Comparison of ENCODE assay signal across 1 fruit fly cellular context in genomic region chr2L:7851609-7852008, dm6.
TF ChIP-seq lines count a peak whose summit lies in the region.

No protein-coding gene starts in this region.

TF ChIP-seq in whole organism, embryonic, 481 proteins besides CTCF, POLR2A, EP300 and RAD21 (continued from another document and continues in another):
- TF ChIP-seq CG12236 (GFP tag; optimal IDR thresholded peaks at IDR 0.05; lab: Kevin White, UChicago) (no peak), CG32532 (GFP tag; IDR thresholded peaks at IDR 0.05; lab: Robert Waterston, UW) (peak; percentile 35; the same call in 1 of the 2 replicates), peb (GFP tag; IDR thresholded peaks at IDR 0.05; lab: Robert Waterston, UW) (no peak), croc (GFP tag; conservative IDR thresholded peaks at IDR 0.05; lab: Robert Waterston, UW) (no peak), lola (GFP tag; optimal IDR thresholded peaks at IDR 0.05; lab: Kevin White, UChicago) (peak in 1 of 3 experiments; percentile 23), CG3995 (GFP tag; optimal IDR thresholded peaks at IDR 0.05; lab: Kevin White, UChicago) (no peak), CG2889 (GFP tag; IDR thresholded peaks at IDR 0.05; lab: Robert Waterston, UW) (no peak), CG2129 (GFP tag; IDR thresholded peaks at IDR 0.05; lab: Robert Waterston, UW; ENCODE audit: partially characterized antibody) (no peak), CG6813 (GFP tag; optimal IDR thresholded peaks at IDR 0.05; lab: Kevin White, UChicago) (peak; percentile 22), CrebB (tag; optimal IDR thresholded peaks at IDR 0.05; lab: Kevin White, UChicago) (no peak), Deaf1 (tag; optimal IDR thresholded peaks at IDR 0.05; lab: Kevin White, UChicago) (peak; percentile 23), CG1832 (GFP tag; optimal IDR thresholded peaks at IDR 0.05; lab: Kevin White, UChicago) (no peak), ab (GFP tag; optimal IDR thresholded peaks at IDR 0.05; lab: Kevin White, UChicago) (no peak), esg (GFP tag; conservative IDR thresholded peaks at IDR 0.05; lab: Robert Waterston, UW) (0 out of 2 replicates have a peak, but pooled peaks have one; percentile 8), CG2120 (GFP tag; optimal IDR thresholded peaks at IDR 0.05; lab: Kevin White, UChicago) (peak; percentile 33), pnt (GFP tag; optimal IDR thresholded peaks at IDR 0.05; lab: Kevin White, UChicago) (no peak), sr (GFP tag; IDR thresholded peaks at IDR 0.05; lab: Robert Waterston, UW) (no peak), crol (GFP tag; IDR thresholded peaks at IDR 0.05; lab: Robert Waterston, UW) (no peak), ssp (GFP tag; IDR thresholded peaks at IDR 0.05; lab: Robert Waterston, UW) (0 out of 2 replicates have a peak, but pooled peaks have one; percentile 10), lmd (GFP tag; IDR thresholded peaks at IDR 0.05; lab: Robert Waterston, UW) (peak; percentile 40), CG4617 (GFP tag; optimal IDR thresholded peaks at IDR 0.05; lab: Kevin White, UChicago; ENCODE audit: borderline replicate concordance) (no peak), ken (GFP tag; IDR thresholded peaks at IDR 0.05; lab: Robert Waterston, UW) (0 out of 3 replicates have a peak, but pooled peaks have one; percentile 10), Drgx (GFP tag; IDR thresholded peaks at IDR 0.05; lab: Robert Waterston, UW) (no peak), vvl (GFP tag; IDR thresholded peaks at IDR 0.05; lab: Robert Waterston, UW) (peak; percentile 32; the same call in 1 of the 2 replicates), emc (GFP tag; optimal IDR thresholded peaks at IDR 0.05; lab: Kevin White, UChicago) (no peak), CG9817 (tag; optimal IDR thresholded peaks at IDR 0.05; lab: Kevin White, UChicago) (peak; percentile 19), CG31365 (tag; optimal IDR thresholded peaks at IDR 0.05; lab: Kevin White, UChicago) (no peak), E2f2 (GFP tag; IDR thresholded peaks at IDR 0.05; lab: Robert Waterston, UW) (peak; percentile 14; the same call in 1 of the 2 replicates), CG15269 (tag; optimal IDR thresholded peaks at IDR 0.05; lab: Kevin White, UChicago) (peak; percentile 35), Rx (GFP tag; IDR thresholded peaks at IDR 0.05; lab: Robert Waterston, UW) (0 out of 2 replicates have a peak, but pooled peaks have one; percentile 17), CG10267 (tag; optimal IDR thresholded peaks at IDR 0.05; lab: Kevin White, UChicago) (peak; percentile 29), CG43689 (GFP tag; IDR thresholded peaks at IDR 0.05; lab: Robert Waterston, UW) (0 out of 2 replicates have a peak, but pooled peaks have one; percentile 23), sens-2 (GFP tag; IDR thresholded peaks at IDR 0.05; lab: Robert Waterston, UW) (no peak), CG4282 (GFP tag; optimal IDR thresholded peaks at IDR 0.05; lab: Kevin White, UChicago) (no peak), ash1 (GFP tag; optimal IDR thresholded peaks at IDR 0.05; lab: Kevin White, UChicago) (no peak), cwo (GFP tag; optimal IDR thresholded peaks at IDR 0.05; lab: Kevin White, UChicago) (peak; percentile 31), pan (optimal IDR thresholded peaks at IDR 0.05; lab: Kevin White, UChicago) (no peak), pan (GFP tag; optimal IDR thresholded peaks at IDR 0.05 in 1 of 2, IDR thresholded peaks at IDR 0.05 in 1 of 2) (no peak), wek (GFP tag; optimal IDR thresholded peaks at IDR 0.05; lab: Kevin White, UChicago) (no peak), her (GFP tag; optimal IDR thresholded peaks at IDR 0.05; lab: Kevin White, UChicago) (no peak), Jarid2 (GFP tag; optimal IDR thresholded peaks at IDR 0.05; lab: Kevin White, UChicago) (no peak), CG9215 (GFP tag; IDR thresholded peaks at IDR 0.05; lab: Robert Waterston, UW) (peak; percentile 32; the same call in 1 of the 2 replicates), CG7987 (GFP tag; optimal IDR thresholded peaks at IDR 0.05; lab: Kevin White, UChicago) (no peak), Med (GFP tag; lab: Kevin White, UChicago) (peak; percentile 44), CG12155 (GFP tag; optimal IDR thresholded peaks at IDR 0.05; lab: Kevin White, UChicago) (no peak), Dip3 (GFP tag; optimal IDR thresholded peaks at IDR 0.05; lab: Kevin White, UChicago) (no peak), scrt (GFP tag; optimal IDR thresholded peaks at IDR 0.05; lab: Kevin White, UChicago) (peak; percentile 1), ems (GFP tag; optimal IDR thresholded peaks at IDR 0.05; lab: Kevin White, UChicago) (no peak), Hr51 (GFP tag; optimal IDR thresholded peaks at IDR 0.05; lab: Kevin White, UChicago) (peak in 1 of 2 experiments; percentile 56), disco-r (GFP tag; optimal IDR thresholded peaks at IDR 0.05; lab: Kevin White, UChicago) (no peak), CG6272 (GFP tag; IDR thresholded peaks at IDR 0.05; lab: Robert Waterston, UW) (no peak), CG9797 (GFP tag; optimal IDR thresholded peaks at IDR 0.05; lab: Kevin White, UChicago) (no peak), PHDP (tag; optimal IDR thresholded peaks at IDR 0.05; lab: Kevin White, UChicago) (peak; percentile 43), CHES-1-like (GFP tag; optimal IDR thresholded peaks at IDR 0.05; lab: Kevin White, UChicago) (no peak), Six4 (GFP tag; optimal IDR thresholded peaks at IDR 0.05; lab: Kevin White, UChicago) (no peak), Neu2 (GFP tag; optimal IDR thresholded peaks at IDR 0.05; lab: Kevin White, UChicago; ENCODE audit: borderline replicate concordance) (no peak), D (optimal IDR thresholded peaks at IDR 0.05; lab: Kevin White, UChicago) (no peak), D (GFP tag; optimal IDR thresholded peaks at IDR 0.05; lab: Kevin White, UChicago) (no peak), gcm (GFP tag; optimal IDR thresholded peaks at IDR 0.05; lab: Kevin White, UChicago) (no peak), CG6689 (GFP tag; IDR thresholded peaks at IDR 0.05; lab: Robert Waterston, UW) (peak; percentile 30; the same call in 1 of the 2 replicates), CG12219 (GFP tag; optimal IDR thresholded peaks at IDR 0.05; lab: Kevin White, UChicago) (no peak), nau (GFP tag; optimal IDR thresholded peaks at IDR 0.05; lab: Kevin White, UChicago) (no peak), CG1602 (GFP tag; optimal IDR thresholded peaks at IDR 0.05; lab: Kevin White, UChicago) (peak; percentile 1), bowl (GFP tag; IDR thresholded peaks at IDR 0.05; lab: Robert Waterston, UW) (no peak), D19A (tag; optimal IDR thresholded peaks at IDR 0.05; lab: Kevin White, UChicago) (peak; percentile 28), CG7556 (GFP tag; optimal IDR thresholded peaks at IDR 0.05; lab: Kevin White, UChicago) (peak; percentile 53), Hey (tag; optimal IDR thresholded peaks at IDR 0.05; lab: Kevin White, UChicago) (no peak), Fer2 (tag; optimal IDR thresholded peaks at IDR 0.05; lab: Kevin White, UChicago) (no peak), sim (GFP tag; IDR thresholded peaks at IDR 0.05; lab: Robert Waterston, UW) (no peak), Ada2b (GFP tag; IDR thresholded peaks at IDR 0.05; lab: Robert Waterston, UW) (0 out of 2 replicates have a peak, but pooled peaks have one; percentile 16), CG13424 (tag; optimal IDR thresholded peaks at IDR 0.05; lab: Kevin White, UChicago) (peak; percentile 9), CG17359 (tag; optimal IDR thresholded peaks at IDR 0.05; lab: Kevin White, UChicago) (peak; percentile 63), Hmr (GFP tag; optimal IDR thresholded peaks at IDR 0.05; lab: Kevin White, UChicago) (peak; percentile 52), kay (GFP tag; optimal IDR thresholded peaks at IDR 0.05; lab: Kevin White, UChicago) (no peak), ara (GFP tag; IDR thresholded peaks at IDR 0.05; lab: Robert Waterston, UW) (peak; percentile 40; the same call in 1 of the 2 replicates), lilli (GFP tag; optimal IDR thresholded peaks at IDR 0.05; lab: Kevin White, UChicago) (peak; percentile 13), ATbp (GFP tag; optimal IDR thresholded peaks at IDR 0.05; lab: Kevin White, UChicago) (peak; percentile 5), Meics (GFP tag; optimal IDR thresholded peaks at IDR 0.05; lab: Kevin White, UChicago) (peak; percentile 44), CG9932 (GFP tag; IDR thresholded peaks at IDR 0.05; lab: Robert Waterston, UW) (no peak), Atf3 (GFP tag; optimal IDR thresholded peaks at IDR 0.05; lab: Kevin White, UChicago) (no peak), Fer3 (tag; optimal IDR thresholded peaks at IDR 0.05; lab: Kevin White, UChicago) (peak; percentile 19), Bgb (GFP tag; IDR thresholded peaks at IDR 0.05; lab: Robert Waterston, UW; ENCODE audit: partially characterized antibody) (no peak), Blimp-1 (GFP tag; optimal IDR thresholded peaks at IDR 0.05; lab: Kevin White, UChicago) (peak; percentile 63), fd96Cb (tag; optimal IDR thresholded peaks at IDR 0.05; lab: Kevin White, UChicago) (peak; percentile 37), hkb (optimal IDR thresholded peaks at IDR 0.05; lab: Kevin White, UChicago) (no peak), hkb (GFP tag; IDR thresholded peaks at IDR 0.05; lab: Robert Waterston, UW) (peak; percentile 38; the same call in 1 of the 2 replicates), CG11695 (GFP tag; IDR thresholded peaks at IDR 0.05; lab: Robert Waterston, UW) (0 out of 3 replicates have a peak, but pooled peaks have one; percentile 9), schlank (tag; optimal IDR thresholded peaks at IDR 0.05; lab: Kevin White, UChicago) (no peak), CG16815 (GFP tag; optimal IDR thresholded peaks at IDR 0.05; lab: Kevin White, UChicago) (peak; percentile 19), Antp (GFP tag; optimal IDR thresholded peaks at IDR 0.05; lab: Kevin White, UChicago) (no peak), org-1 (GFP tag; optimal IDR thresholded peaks at IDR 0.05; lab: Kevin White, UChicago) (peak; percentile 12), trem (tag; optimal IDR thresholded peaks at IDR 0.05; lab: Kevin White, UChicago) (peak; percentile 10), CG14667 (GFP tag; IDR thresholded peaks at IDR 0.05; lab: Robert Waterston, UW) (no peak), CG10654 (GFP tag; optimal IDR thresholded peaks at IDR 0.05; lab: Kevin White, UChicago) (no peak), CG17186 (GFP tag; optimal IDR thresholded peaks at IDR 0.05; lab: Kevin White, UChicago) (no peak), CG31441 (GFP tag; IDR thresholded peaks at IDR 0.05; lab: Robert Waterston, UW) (peak; percentile 68), trh (GFP tag; optimal IDR thresholded peaks at IDR 0.05; lab: Kevin White, UChicago) (no peak), unc-4 (GFP tag; IDR thresholded peaks at IDR 0.05; lab: Robert Waterston, UW; ENCODE audit: partially characterized antibody) (no peak), CG7357 (GFP tag; IDR thresholded peaks at IDR 0.05; lab: Robert Waterston, UW) (no peak), CG31224 (GFP tag; IDR thresholded peaks at IDR 0.05; lab: Robert Waterston, UW) (no peak), chif (GFP tag; optimal IDR thresholded peaks at IDR 0.05; lab: Kevin White, UChicago) (peak in 1 of 2 experiments; percentile 1), fd102C (GFP tag; optimal IDR thresholded peaks at IDR 0.05; lab: Kevin White, UChicago) (no peak), stc (GFP tag; IDR thresholded peaks at IDR 0.05; lab: Robert Waterston, UW) (peak; percentile 28; the same call in 1 of the 2 replicates), CG18599 (GFP tag; optimal IDR thresholded peaks at IDR 0.05; lab: Kevin White, UChicago) (peak; percentile 57), gem (tag; optimal IDR thresholded peaks at IDR 0.05; lab: Kevin White, UChicago) (peak; percentile 70), ranshi (GFP tag; IDR thresholded peaks at IDR 0.05; lab: Robert Waterston, UW) (0 out of 2 replicates have a peak, but pooled peaks have one; percentile 7), Myb (GFP tag; optimal IDR thresholded peaks at IDR 0.05; lab: Kevin White, UChicago) (no peak), Hsf (GFP tag; optimal IDR thresholded peaks at IDR 0.05; lab: Kevin White, UChicago) (no peak), CG4328 (GFP tag; optimal IDR thresholded peaks at IDR 0.05; lab: Kevin White, UChicago) (no peak), tgo (GFP tag; IDR thresholded peaks at IDR 0.05; lab: Robert Waterston, UW) (peak; percentile 50), Asciz (GFP tag; optimal IDR thresholded peaks at IDR 0.05; lab: Kevin White, UChicago) (peak; percentile 4), eve (GFP tag; optimal IDR thresholded peaks at IDR 0.05; lab: Kevin White, UChicago) (peak in 1 of 2 experiments; percentile 43), CG14710 (tag; optimal IDR thresholded peaks at IDR 0.05; lab: Kevin White, UChicago) (peak; percentile 29), CG34224 (GFP tag; IDR thresholded peaks at IDR 0.05; lab: Robert Waterston, UW; ENCODE audit: partially characterized antibody) (no peak), CG12391 (tag; optimal IDR thresholded peaks at IDR 0.05; lab: Kevin White, UChicago) (peak; percentile 39), pum (GFP tag; optimal IDR thresholded peaks at IDR 0.05; lab: Kevin White, UChicago) (no peak), gsb-n (tag; optimal IDR thresholded peaks at IDR 0.05; lab: Kevin White, UChicago) (no peak), CG8359 (GFP tag; optimal IDR thresholded peaks at IDR 0.05; lab: Kevin White, UChicago; ENCODE audit: borderline replicate concordance) (no peak), jumu (GFP tag; optimal IDR thresholded peaks at IDR 0.05; lab: Kevin White, UChicago) (no peak), pfk (GFP tag; optimal IDR thresholded peaks at IDR 0.05; lab: Kevin White, UChicago) (no peak), vnd (GFP tag; IDR thresholded peaks at IDR 0.05; lab: Robert Waterston, UW; ENCODE audit: partially characterized antibody) (no peak), CG8924 (tag; optimal IDR thresholded peaks at IDR 0.05; lab: Kevin White, UChicago) (peak; percentile 34), bsh (GFP tag; optimal IDR thresholded peaks at IDR 0.05; lab: Kevin White, UChicago) (peak in 1 of 2 experiments; percentile 69), CG4404 (GFP tag; IDR thresholded peaks at IDR 0.05; lab: Robert Waterston, UW) (0 out of 2 replicates have a peak, but pooled peaks have one; percentile 20), kni (GFP tag; optimal IDR thresholded peaks at IDR 0.05; lab: Kevin White, UChicago) (no peak), GATAe (GFP tag; conservative IDR thresholded peaks at IDR 0.05; lab: Robert Waterston, UW) (no peak), phol (tag; optimal IDR thresholded peaks at IDR 0.05; lab: Kevin White, UChicago) (peak; percentile 51), az2 (GFP tag; optimal IDR thresholded peaks at IDR 0.05; lab: Kevin White, UChicago) (peak; percentile 22), CG9609 (GFP tag; optimal IDR thresholded peaks at IDR 0.05; lab: Kevin White, UChicago) (no peak), gce (GFP tag; IDR thresholded peaks at IDR 0.05; lab: Robert Waterston, UW) (no peak), Sox102F (GFP tag; optimal IDR thresholded peaks at IDR 0.05; lab: Kevin White, UChicago) (peak; percentile 55)
